Fruit fly (Drosophila melanogaster) whole organism, embryonic: ENCODE results near the gene Nlg2.

Experiments
- B-H1 ChIP-seq: fragments of 200-800 bp; sonication (Bioruptor generic); IDR thresholded peaks from 3 replicates; pipeline ENCODE4 v1.3.6; 2022; ENCODE audit warnings: missing biosample characterization, missing genetic modification characterization
- CG11398 ChIP-seq: fragments of 200-800 bp; sonication (Bioruptor generic); optimal IDR thresholded peaks from 2 replicates; lab custom pipeline; 2016; ENCODE audit warnings: missing biosample characterization, missing genetic modification characterization
- CG11695 ChIP-seq: fragments of 200-800 bp; sonication (Bioruptor generic); IDR thresholded peaks from 3 replicates; pipeline ENCODE4 v1.3.6; 2022; ENCODE audit warnings: missing biosample characterization, missing genetic modification characterization
- CG14441 ChIP-seq: fragments of 200-800 bp; sonication (Bioruptor generic); IDR thresholded peaks from 2 replicates; pipeline ENCODE4 v1.3.6; 2022; ENCODE audit warnings: missing biosample characterization, missing genetic modification characterization
- CG15011 ChIP-seq: fragments of 200-800 bp; sonication (Bioruptor generic); optimal IDR thresholded peaks from 3 replicates; lab custom pipeline; 2018; ENCODE audit warnings: missing biosample characterization, mild to moderate bottlenecking, missing genetic modification characterization
- CG16863 ChIP-seq: fragments of 200-800 bp; sonication (Bioruptor generic); optimal IDR thresholded peaks from 3 replicates; lab custom pipeline; 2016; ENCODE audit warnings: missing biosample characterization, missing genetic modification characterization
- CG17328 ChIP-seq: fragments of 200-800 bp; sonication (Bioruptor generic); IDR thresholded peaks from 2 replicates; pipeline ENCODE4 v1.3.6; 2022; ENCODE audit warnings: missing biosample characterization, missing genetic modification characterization
- CG18262 ChIP-seq: fragments of 200-800 bp; optimal IDR thresholded peaks from 3 replicates; lab custom pipeline; 2019; ENCODE audit warnings: missing biosample characterization, mild to moderate bottlenecking, missing genetic modification characterization, moderate library complexity
- CG2120 ChIP-seq: fragments of 200-800 bp; sonication (Bioruptor generic); optimal IDR thresholded peaks from 3 replicates; lab custom pipeline; 2016; ENCODE audit warnings: missing biosample characterization, missing genetic modification characterization
- CG2129 ChIP-seq: fragments of 200-800 bp; sonication (Bioruptor generic); IDR thresholded peaks from 2 replicates; pipeline ENCODE4 v1.3.6; 2022; ENCODE audit warnings: missing biosample characterization, missing genetic modification characterization; ENCODE audit not compliant: partially characterized antibody
- CG4360 ChIP-seq: fragments of 200-800 bp; sonication (Bioruptor generic); IDR thresholded peaks from 2 replicates; pipeline ENCODE4 v1.3.6; 2022; ENCODE audit warnings: missing biosample characterization, missing genetic modification characterization
- CG7271 ChIP-seq: fragments of 200-800 bp; sonication (Bioruptor generic); optimal IDR thresholded peaks from 2 replicates; lab custom pipeline; 2018; ENCODE audit warnings: missing biosample characterization, mild to moderate bottlenecking, missing genetic modification characterization, moderate library complexity
- CG8359 ChIP-seq: fragments of 200-800 bp; sonication (Bioruptor generic); optimal IDR thresholded peaks from 2 replicates; lab custom pipeline; 2017; ENCODE audit warnings: missing biosample characterization, mild to moderate bottlenecking, missing genetic modification characterization, borderline replicate concordance
- CG9797 ChIP-seq: fragments of 200-800 bp; sonication (Bioruptor generic); optimal IDR thresholded peaks from 3 replicates; lab custom pipeline; 2018; ENCODE audit warnings: missing biosample characterization, mild to moderate bottlenecking, missing genetic modification characterization
- Chrac-16 ChIP-seq: fragments of 200-800 bp; sonication (Bioruptor generic); optimal IDR thresholded peaks from 3 replicates; lab custom pipeline; 2016; ENCODE audit warnings: missing biosample characterization, missing genetic modification characterization
- Dref ChIP-seq: fragments of 200-800 bp; sonication (Bioruptor generic); IDR thresholded peaks from 2 replicates; pipeline ENCODE4 v1.3.6; 2022; ENCODE audit warnings: missing biosample characterization, missing genetic modification characterization
- H15 ChIP-seq: fragments of 200-800 bp; sonication (Bioruptor generic); IDR thresholded peaks from 3 replicates; pipeline ENCODE4 v1.3.6; 2022; ENCODE audit warnings: missing biosample characterization, missing genetic modification characterization
- H2.0 ChIP-seq: fragments of 200-800 bp; sonication (Bioruptor generic); IDR thresholded peaks from 2 replicates; pipeline ENCODE4 v1.3.6; 2022; ENCODE audit warnings: missing biosample characterization, missing genetic modification characterization
- HLH54F ChIP-seq: fragments of 200-800 bp; sonication (Bioruptor generic); optimal IDR thresholded peaks from 3 replicates; lab custom pipeline; 2016; ENCODE audit warnings: missing biosample characterization, missing genetic modification characterization
- HLHmδ ChIP-seq: fragments of 200-800 bp; sonication (Bioruptor generic); optimal IDR thresholded peaks from 2 replicates; lab custom pipeline; 2018; ENCODE audit warnings: missing biosample characterization, mild to moderate bottlenecking, missing genetic modification characterization, moderate library complexity
- Hmx ChIP-seq: fragments of 200-800 bp; sonication (Bioruptor generic); optimal IDR thresholded peaks from 2 replicates; lab custom pipeline; 2016; ENCODE audit warnings: missing biosample characterization, missing genetic modification characterization
- Hr3 ChIP-seq: fragments of 200-800 bp; sonication (Bioruptor generic); optimal IDR thresholded peaks from 3 replicates; lab custom pipeline; 2016; ENCODE audit warnings: missing biosample characterization, missing genetic modification characterization
- Hr78 ChIP-seq, 2 experiments: fragments of 200-800 bp in 1 of 2; fragments of >200 bp in 1 of 2; sonication (Bioruptor generic) in 1 of 2; optimal IDR thresholded peaks; 2 replicates each; lab custom pipeline; 2017 to 2019; ENCODE audit warnings: missing biosample characterization in 2 of 2, missing genetic modification characterization in 2 of 2, mild to moderate bottlenecking in 1 of 2, moderate library complexity in 1 of 2
- Pdp1 ChIP-seq, 2 experiments: fragments of 200-800 bp; sonication (Bioruptor generic); optimal IDR thresholded peaks; 3 replicates each; lab custom pipeline; 2016; ENCODE audit warnings: missing biosample characterization in 2 of 2, missing genetic modification characterization in 2 of 2, mild to moderate bottlenecking in 1 of 2, moderate library complexity in 1 of 2
- Ptx1 ChIP-seq: fragments of 200-800 bp; sonication (Bioruptor generic); IDR thresholded peaks from 2 replicates; pipeline ENCODE4 v1.3.6; 2022; ENCODE audit warnings: missing biosample characterization, missing genetic modification characterization
- Six4 ChIP-seq: fragments of 200-800 bp; sonication (Bioruptor generic); optimal IDR thresholded peaks from 2 replicates; lab custom pipeline; 2016; ENCODE audit warnings: missing biosample characterization, missing genetic modification characterization
- Taf1 ChIP-seq: fragments of 200-800 bp; sonication (Bioruptor generic); IDR thresholded peaks from 2 replicates; pipeline ENCODE4 v1.3.6; 2022; ENCODE audit warnings: missing biosample characterization, missing genetic modification characterization
- Xbp1 ChIP-seq: fragments of 200-800 bp; sonication (Bioruptor generic); optimal IDR thresholded peaks from 3 replicates; lab custom pipeline; 2016; ENCODE audit warnings: missing biosample characterization, mild to moderate bottlenecking, missing genetic modification characterization
- al ChIP-seq: fragments of 200-800 bp; sonication (Bioruptor generic); IDR thresholded peaks from 2 replicates; pipeline ENCODE4 v1.3.6; 2022; ENCODE audit warnings: missing biosample characterization, missing genetic modification characterization
- ara ChIP-seq: fragments of 200-800 bp; sonication (Bioruptor generic); IDR thresholded peaks from 2 replicates; pipeline ENCODE4 v1.3.6; 2022; ENCODE audit warnings: missing biosample characterization, missing genetic modification characterization
- bab2 ChIP-seq: fragments of 200-800 bp; sonication (Bioruptor generic); optimal IDR thresholded peaks from 2 replicates; lab custom pipeline; 2016; ENCODE audit warnings: missing biosample characterization, missing genetic modification characterization
- btn ChIP-seq: fragments of 200-800 bp; sonication (Bioruptor generic); optimal IDR thresholded peaks from 2 replicates; lab custom pipeline; 2016; ENCODE audit warnings: missing biosample characterization, missing genetic modification characterization
- crp ChIP-seq, 2 experiments: fragments of 200-800 bp; sonication (Bioruptor generic); optimal IDR thresholded peaks; 2 replicates in 1 of 2; 3 replicates in 1 of 2; lab custom pipeline; 2017; ENCODE audit warnings: missing biosample characterization in 2 of 2, missing genetic modification characterization in 2 of 2, mild to moderate bottlenecking in 1 of 2, moderate library complexity in 1 of 2
- dan ChIP-seq: fragments of 200-800 bp; sonication (Bioruptor generic); IDR thresholded peaks from 2 replicates; pipeline ENCODE4 v1.3.6; 2022; ENCODE audit warnings: missing biosample characterization, missing genetic modification characterization
- dmrt11E ChIP-seq: fragments of 200-800 bp; sonication (Bioruptor generic); optimal IDR thresholded peaks from 3 replicates; lab custom pipeline; 2018; ENCODE audit warnings: missing biosample characterization, mild to moderate bottlenecking, missing genetic modification characterization, moderate library complexity
- eyg ChIP-seq: fragments of 200-800 bp; sonication (Bioruptor generic); optimal IDR thresholded peaks from 3 replicates; lab custom pipeline; 2016; ENCODE audit warnings: missing biosample characterization, missing genetic modification characterization
- gce ChIP-seq: fragments of 200-800 bp; sonication (Bioruptor generic); IDR thresholded peaks from 3 replicates; pipeline ENCODE4 v1.3.6; 2022; ENCODE audit warnings: missing biosample characterization, missing genetic modification characterization
- grn ChIP-seq: fragments of 200-800 bp; sonication (Bioruptor generic); optimal IDR thresholded peaks from 3 replicates; lab custom pipeline; 2017; ENCODE audit warnings: missing biosample characterization, missing genetic modification characterization
- jing ChIP-seq: fragments of 200-800 bp; sonication (Bioruptor generic); optimal IDR thresholded peaks from 2 replicates; lab custom pipeline; 2018; ENCODE audit warnings: missing biosample characterization, mild to moderate bottlenecking, missing genetic modification characterization
- luna ChIP-seq: fragments of 200-800 bp; sonication (Bioruptor generic); optimal IDR thresholded peaks from 2 replicates; lab custom pipeline; 2016; ENCODE audit warnings: missing biosample characterization, missing genetic modification characterization
- onecut ChIP-seq: fragments of 200-800 bp; sonication (Bioruptor generic); IDR thresholded peaks from 2 replicates; pipeline ENCODE4 v1.3.6; 2022; ENCODE audit warnings: missing biosample characterization, missing genetic modification characterization
- pb ChIP-seq: fragments of 200-800 bp; sonication (Bioruptor generic); optimal IDR thresholded peaks from 3 replicates; lab custom pipeline; 2016; ENCODE audit warnings: missing biosample characterization, missing genetic modification characterization
- pnt ChIP-seq: fragments of 200-800 bp; sonication (Bioruptor generic); optimal IDR thresholded peaks from 3 replicates; lab custom pipeline; 2016; ENCODE audit warnings: missing biosample characterization, missing genetic modification characterization
- ro ChIP-seq: fragments of 200-800 bp; sonication (Bioruptor generic); IDR thresholded peaks from 2 replicates; pipeline ENCODE4 v1.3.6; 2022; ENCODE audit warnings: missing biosample characterization, missing genetic modification characterization
- sc ChIP-seq, 3 experiments: fragments of >200 bp in 2 of 3; fragments of 200-800 bp in 1 of 3; sonication (Bioruptor generic) in 1 of 3; optimal IDR thresholded peaks; 2 replicates in 2 of 3; 3 replicates in 1 of 3; lab custom pipeline; 2017; ENCODE audit warnings: mild to moderate bottlenecking in 1 of 3, missing biosample characterization in 1 of 3, missing genetic modification characterization in 1 of 3, missing genetic modification reagents in 1 of 3
- shn ChIP-seq: fragments of 200-800 bp; sonication (Bioruptor generic); optimal IDR thresholded peaks from 3 replicates; lab custom pipeline; 2016; ENCODE audit warnings: missing biosample characterization, missing genetic modification characterization
- ssp ChIP-seq: fragments of 200-800 bp; sonication (Bioruptor generic); IDR thresholded peaks from 2 replicates; pipeline ENCODE4 v1.3.6; 2022; ENCODE audit warnings: missing biosample characterization, missing genetic modification characterization
- stwl ChIP-seq: fragments of 200-800 bp; sonication (Bioruptor generic); optimal IDR thresholded peaks from 3 replicates; lab custom pipeline; 2018; ENCODE audit warnings: missing biosample characterization, mild to moderate bottlenecking, missing genetic modification characterization, moderate library complexity
- unpg ChIP-seq: fragments of 200-800 bp; sonication (Bioruptor generic); optimal IDR thresholded peaks from 3 replicates; lab custom pipeline; 2018; ENCODE audit warnings: missing biosample characterization, mild to moderate bottlenecking, missing genetic modification characterization, moderate library complexity
- zen ChIP-seq: fragments of 200-800 bp; sonication (Bioruptor generic); optimal IDR thresholded peaks from 3 replicates; lab custom pipeline; 2018; ENCODE audit warnings: missing biosample characterization, mild to moderate bottlenecking, missing genetic modification characterization, moderate library complexity

Nlg2 gene

dm6 chr2L:6874526-6875198 is at the start of gene Nlg2 (continued):
- no peak for TF ChIP-seq eyg
- TF ChIP-seq ara (GFP tag; lab: Robert Waterston, UW): no peak
- peak; percentile 43 for TF ChIP-seq Xbp1 (GFP tag; lab: Kevin White, UChicago)
- no peak for TF ChIP-seq HLHmδ (GFP tag; lab: Kevin White, UChicago)
- no peak for TF ChIP-seq CG14441 (GFP tag; lab: Robert Waterston, UW)
- no peak for TF ChIP-seq jing
- no peak for TF ChIP-seq Hmx
- TF ChIP-seq CG7271: no peak
- TF ChIP-seq al: no peak
- no peak for TF ChIP-seq CG9797 (GFP tag; lab: Kevin White, UChicago)
- no peak for TF ChIP-seq sc (optimal IDR thresholded peaks at IDR 0.05; lab: Kevin White, UChicago)
- peak; percentile 35 for TF ChIP-seq sc (GFP tag; optimal IDR thresholded peaks at IDR 0.05; lab: Kevin White, UChicago)
- TF ChIP-seq CG2120: peak; percentile 32
- no peak for TF ChIP-seq B-H1
- no peak for TF ChIP-seq CG8359 (GFP tag; lab: Kevin White, UChicago)
- TF ChIP-seq Hr3: peak; percentile 47
- TF ChIP-seq ssp (GFP tag; lab: Robert Waterston, UW): no peak
- no peak for TF ChIP-seq H2.0 (GFP tag; lab: Robert Waterston, UW)
- TF ChIP-seq Ptx1 (GFP tag; lab: Robert Waterston, UW): peak; percentile 60
- 0 out of 2 replicates have a peak, but pooled peaks have one; percentile 10 for TF ChIP-seq Dref (GFP tag; lab: Robert Waterston, UW)
- TF ChIP-seq CG18262 (tag; lab: Kevin White, UChicago): peak; percentile 74
- TF ChIP-seq HLH54F (GFP tag; lab: Kevin White, UChicago): no peak
- TF ChIP-seq CG4360 (GFP tag; lab: Robert Waterston, UW): no peak
- no peak for TF ChIP-seq crp (GFP tag; optimal IDR thresholded peaks at IDR 0.05; lab: Kevin White, UChicago)
- TF ChIP-seq unpg (GFP tag; lab: Kevin White, UChicago): peak; percentile 25
- TF ChIP-seq shn (GFP tag; lab: Kevin White, UChicago): no peak
- peak in 1 of 2 experiments; percentile 31 for TF ChIP-seq Hr78 (GFP tag; optimal IDR thresholded peaks at IDR 0.05; lab: Kevin White, UChicago)
- no peak for TF ChIP-seq Six4
- TF ChIP-seq luna (GFP tag; lab: Kevin White, UChicago): no peak
- no peak for TF ChIP-seq CG2129 (GFP tag; lab: Robert Waterston, UW)
- TF ChIP-seq gce (GFP tag; lab: Robert Waterston, UW): no peak
- peak; percentile 56 for TF ChIP-seq CG15011 (GFP tag; lab: Kevin White, UChicago)
- TF ChIP-seq H15 (GFP tag; lab: Robert Waterston, UW): no peak
- TF ChIP-seq CG16863 (GFP tag; lab: Kevin White, UChicago): no peak
- TF ChIP-seq pnt: no peak
- no peak for TF ChIP-seq grn (GFP tag; lab: Kevin White, UChicago)
- TF ChIP-seq pb (GFP tag; lab: Kevin White, UChicago): no peak
- TF ChIP-seq btn: no peak
- TF ChIP-seq Taf1 (GFP tag; lab: Robert Waterston, UW): no peak
- no peak for TF ChIP-seq onecut (GFP tag; lab: Robert Waterston, UW)
- no peak for TF ChIP-seq stwl (tag; lab: Kevin White, UChicago)
- no peak for TF ChIP-seq zen (tag; lab: Kevin White, UChicago)
- TF ChIP-seq bab2: no peak
- no peak for TF ChIP-seq CG11398 (GFP tag; lab: Kevin White, UChicago)
- no peak for TF ChIP-seq CG17328 (GFP tag; lab: Robert Waterston, UW)
- TF ChIP-seq Chrac-16 (GFP tag; lab: Kevin White, UChicago): peak; percentile 45
- no peak for TF ChIP-seq dan (GFP tag; lab: Robert Waterston, UW)
- TF ChIP-seq CG11695 (GFP tag; lab: Robert Waterston, UW): no peak; the same call in 2 of the 3 replicates
- no peak for TF ChIP-seq dmrt11E
- no peak for TF ChIP-seq ro
- TF ChIP-seq Pdp1 (GFP tag; optimal IDR thresholded peaks at IDR 0.05; lab: Kevin White, UChicago): no peak
